Fruit fly (Drosophila melanogaster) Kc167 (cell line): ENCODE measurements around the gene CG14182.

ENCODE experiments used
- Myc ChIP-seq: fragments of >200 bp; optimal IDR thresholded peaks from 2 replicates; lab custom pipeline; 2017; ENCODE audit warnings: missing external identifiers
- Sin3A ChIP-seq: fragments of >200 bp; optimal IDR thresholded peaks from 2 replicates; lab custom pipeline; 2018; ENCODE audit warnings: missing external identifiers
- psq ChIP-seq: fragments of >200 bp; optimal IDR thresholded peaks from 2 replicates; lab custom pipeline; 2017; ENCODE audit warnings: missing external identifiers
- ttk ChIP-seq: sonication (Bioruptor generic); optimal IDR thresholded peaks from 2 replicates; lab custom pipeline; 2017; ENCODE audit warnings: missing external identifiers

- TF ChIP-seq ttk (lab: Kevin White, UChicago) (no peak), Sin3A (lab: Kevin White, UChicago) (no peak), Myc (no peak), psq (lab: Kevin White, UChicago) (no peak)
These were observed 1.5 kb downstream of the CG14182 start for dm6 chr3L:19978088-19978487.
